Fruit fly (Drosophila melanogaster): ENCODE results near the gene cal1.

Gene cal1

DNA sequence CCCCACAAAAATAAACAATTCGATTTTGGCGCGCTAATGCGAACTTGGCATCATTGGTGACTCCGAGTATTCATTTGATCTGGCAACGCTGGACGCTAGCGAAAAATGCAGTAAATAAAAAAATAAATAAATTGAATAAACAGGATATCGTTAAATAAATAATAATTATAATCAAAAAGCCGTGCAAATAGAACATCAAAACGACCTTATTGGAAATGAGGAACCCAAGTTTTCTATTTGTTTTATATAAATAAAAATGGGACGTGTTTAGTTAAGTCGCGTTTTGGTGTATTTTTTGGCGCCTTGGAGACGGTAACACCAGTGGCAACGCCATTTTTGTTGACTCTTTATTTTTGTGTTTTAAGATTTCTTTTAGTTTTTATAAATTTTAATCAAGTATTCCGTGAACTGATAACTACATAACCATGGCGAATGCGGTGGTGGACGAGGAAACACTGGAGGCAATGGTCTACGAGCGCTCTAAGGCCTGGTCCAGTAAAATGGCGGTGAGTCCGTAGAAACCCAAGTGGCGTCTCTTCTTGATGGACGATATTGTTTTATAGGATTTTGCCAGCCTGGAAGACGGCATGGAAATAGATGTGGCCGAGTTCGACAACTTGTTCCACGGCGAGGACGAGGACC, at the start of gene cal1:
Gene cal1, plus strand, starts transcription at position 304 of the 642 bp plus-strand sequence.
- TF ChIP-seq CG34367 (tag; optimal IDR thresholded peaks at IDR 0.05) (no peak), CG14655 (GFP tag; optimal IDR thresholded peaks at IDR 0.05) (no peak), EcR (GFP tag; optimal IDR thresholded peaks at IDR 0.05) (no peak), CG17806 (tag; optimal IDR thresholded peaks at IDR 0.05) (no peak), CG12605 (GFP tag; IDR thresholded peaks at IDR 0.05) (no peak), Ets98B (GFP tag; IDR thresholded peaks at IDR 0.05) (no peak), CG10348 (GFP tag; IDR thresholded peaks at IDR 0.05) (no peak), CG8301 (tag; optimal IDR thresholded peaks at IDR 0.05) (no peak), fd96Ca (GFP tag; IDR thresholded peaks at IDR 0.05) (no peak), rn (GFP tag; IDR thresholded peaks at IDR 0.05) (no peak), Snoo (tag; optimal IDR thresholded peaks at IDR 0.05) (no peak), CG15710 (tag; optimal IDR thresholded peaks at IDR 0.05) (no peak), D1 (tag; optimal IDR thresholded peaks at IDR 0.05) (no peak), CG9948 (tag; optimal IDR thresholded peaks at IDR 0.05) (no peak), gl (tag; optimal IDR thresholded peaks at IDR 0.05) (no peak)

- TF ChIP-seq CG9948 (tag; optimal IDR thresholded peaks at IDR 0.05), result no peak
- TF ChIP-seq gl (tag; optimal IDR thresholded peaks at IDR 0.05), result no peak
- TF ChIP-seq CG15710 (tag; optimal IDR thresholded peaks at IDR 0.05), result no peak
- no peak for TF ChIP-seq fd96Ca (GFP tag; IDR thresholded peaks at IDR 0.05)
- TF ChIP-seq CG32121 (GFP tag; IDR thresholded peaks at IDR 0.05), result no peak
- no peak for TF ChIP-seq CG13204 (GFP tag; optimal IDR thresholded peaks at IDR 0.05)
- no peak for TF ChIP-seq Snoo (tag; optimal IDR thresholded peaks at IDR 0.05)
- no peak for TF ChIP-seq Ets98B (GFP tag; IDR thresholded peaks at IDR 0.05)
- TF ChIP-seq CG10348 (GFP tag; IDR thresholded peaks at IDR 0.05), result no peak
- no peak for TF ChIP-seq CG17806 (tag; optimal IDR thresholded peaks at IDR 0.05)
- no peak for TF ChIP-seq CG8301 (tag; optimal IDR thresholded peaks at IDR 0.05)
These were observed 47.9 kb upstream of the cal1 start, which contains the start of the genes CG18213 and Trm7-32 for dm6 chr3R:17039993-17040807. CG18213 (minus strand) TSS chr3R:17040203. Trm7-32 (plus strand) TSS chr3R:17040682.

DNA sequence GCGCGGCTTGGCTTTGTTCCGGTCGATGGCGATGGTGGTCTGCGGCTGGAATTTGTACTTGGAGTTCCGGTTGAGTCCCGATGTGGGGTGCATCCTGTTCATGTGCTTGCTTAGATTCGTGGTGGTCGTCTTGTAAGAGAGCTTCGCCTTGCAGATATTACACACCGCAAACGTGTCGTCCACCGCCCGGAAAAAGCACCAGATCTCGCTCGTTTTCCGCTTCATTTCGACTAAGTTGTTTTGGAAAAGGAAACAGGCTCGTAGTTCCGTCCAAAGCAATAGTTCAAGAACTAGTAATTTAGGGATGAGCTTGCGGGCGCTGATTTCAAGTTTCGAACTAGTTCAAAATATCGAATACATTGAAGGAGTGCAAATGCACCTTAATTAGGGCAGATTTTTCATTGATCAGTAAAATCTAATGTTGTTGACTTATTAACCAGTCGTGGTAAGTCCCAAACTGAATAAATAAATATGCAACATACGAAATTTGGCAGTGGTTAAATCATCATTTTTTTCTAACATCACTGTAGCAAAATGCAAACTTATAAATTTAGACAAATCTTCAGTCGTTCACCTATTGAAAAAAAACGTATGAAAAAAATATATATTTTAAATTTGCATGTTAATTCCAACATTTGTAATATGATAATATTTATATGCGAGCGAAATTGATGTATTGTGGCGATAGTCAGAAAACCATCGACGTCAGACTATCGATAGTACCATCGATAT, 45.1 kb upstream of the cal1 start, which contains the start of the genes bdwf and Patr-1:
Gene bdwf, minus strand, starts transcription at position 299 of the 732 bp plus-strand sequence.
Gene Patr-1, plus strand, starts transcription at position 727 of the 732 bp plus-strand sequence.
- TF ChIP-seq CG13204 (GFP tag; optimal IDR thresholded peaks at IDR 0.05) (no peak), CG8301 (tag; optimal IDR thresholded peaks at IDR 0.05) (no peak), CG15710 (tag; optimal IDR thresholded peaks at IDR 0.05) (no peak), CG8159 (tag; optimal IDR thresholded peaks at IDR 0.05) (no peak), CG32121 (GFP tag; IDR thresholded peaks at IDR 0.05) (no peak), EcR (GFP tag; optimal IDR thresholded peaks at IDR 0.05) (no peak)

DNA sequence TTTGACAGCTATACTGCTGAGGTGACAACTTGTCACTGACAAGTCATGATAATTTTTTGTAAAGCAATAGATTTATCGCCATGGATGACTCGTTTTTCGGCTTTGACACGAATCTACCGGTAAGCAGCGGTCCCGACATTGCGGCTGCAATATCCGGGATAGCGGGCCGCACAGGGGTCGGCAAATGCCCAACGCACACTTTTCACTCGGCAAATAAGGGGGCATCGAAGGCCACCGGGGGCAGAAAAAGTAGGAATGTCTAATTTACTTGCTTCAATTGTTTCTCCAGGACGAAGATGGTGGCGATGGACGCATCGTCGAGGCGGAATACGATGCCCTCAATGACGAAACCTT, 44.5 kb upstream of the cal1 start:
- TF ChIP-seq Ets98B (GFP tag; IDR thresholded peaks at IDR 0.05), result no peak
- TF ChIP-seq gl (tag; optimal IDR thresholded peaks at IDR 0.05), result no peak
- no peak for TF ChIP-seq CG12605 (GFP tag; IDR thresholded peaks at IDR 0.05)
- no peak for TF ChIP-seq D1 (tag; optimal IDR thresholded peaks at IDR 0.05)
- no peak for TF ChIP-seq CG8301 (tag; optimal IDR thresholded peaks at IDR 0.05)
- TF ChIP-seq CG9948 (tag; optimal IDR thresholded peaks at IDR 0.05), result no peak
- no peak for TF ChIP-seq CG15710 (tag; optimal IDR thresholded peaks at IDR 0.05)
- TF ChIP-seq fd96Ca (GFP tag; IDR thresholded peaks at IDR 0.05), result no peak
- TF ChIP-seq CG13204 (GFP tag; optimal IDR thresholded peaks at IDR 0.05), result no peak
- TF ChIP-seq EcR (GFP tag; optimal IDR thresholded peaks at IDR 0.05), result no peak
- TF ChIP-seq CG8159 (tag; optimal IDR thresholded peaks at IDR 0.05), result no peak
- TF ChIP-seq CG32121 (GFP tag; IDR thresholded peaks at IDR 0.05), result no peak
- TF ChIP-seq Snoo (tag; optimal IDR thresholded peaks at IDR 0.05), result no peak
- no peak for TF ChIP-seq CG14655 (GFP tag; optimal IDR thresholded peaks at IDR 0.05)
- no peak for TF ChIP-seq Pif1B (GFP tag; optimal IDR thresholded peaks at IDR 0.05)
- no peak for TF ChIP-seq CG10348 (GFP tag; IDR thresholded peaks at IDR 0.05)

DNA sequence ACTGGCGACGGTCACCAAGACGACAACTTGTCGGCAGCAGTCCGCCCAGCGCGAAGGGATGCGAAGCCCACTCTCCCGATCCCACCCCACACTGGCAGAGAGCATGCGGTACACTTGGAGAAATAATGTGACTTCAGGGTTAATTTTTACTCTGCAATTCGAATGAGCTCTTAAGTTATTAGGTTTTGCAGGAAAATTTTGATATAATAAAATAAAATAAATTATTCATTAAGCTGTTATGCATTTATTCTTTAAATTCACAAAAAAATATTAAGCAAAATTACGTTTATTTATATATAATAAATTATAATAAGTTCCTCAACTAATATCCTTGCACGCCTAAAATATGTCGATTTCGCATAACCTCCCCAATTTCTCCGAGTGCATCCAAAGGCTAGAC, 39.2 kb upstream of the cal1 start:
- no peak for TF ChIP-seq Pif1A (GFP tag; optimal IDR thresholded peaks at IDR 0.05)
- TF ChIP-seq D1 (tag; optimal IDR thresholded peaks at IDR 0.05), result no peak
- peak; percentile 9 for TF ChIP-seq CG8159 (tag; optimal IDR thresholded peaks at IDR 0.05)
- TF ChIP-seq CG32121 (GFP tag; IDR thresholded peaks at IDR 0.05), result no peak
- no peak for TF ChIP-seq CG4496 (GFP tag; IDR thresholded peaks at IDR 0.05)
- no peak for TF ChIP-seq CG13204 (GFP tag; optimal IDR thresholded peaks at IDR 0.05)
- peak; percentile 23 for TF ChIP-seq CG34367 (tag; optimal IDR thresholded peaks at IDR 0.05)
- TF ChIP-seq CG9948 (tag; optimal IDR thresholded peaks at IDR 0.05), result peak; percentile 46
- no peak for TF ChIP-seq Ets98B (GFP tag; IDR thresholded peaks at IDR 0.05)
- TF ChIP-seq CG15710 (tag; optimal IDR thresholded peaks at IDR 0.05), result peak; percentile 48
- no peak for TF ChIP-seq EcR (GFP tag; optimal IDR thresholded peaks at IDR 0.05)
- TF ChIP-seq CG8301 (tag; optimal IDR thresholded peaks at IDR 0.05), result no peak
- peak; percentile 33 for TF ChIP-seq CG17806 (tag; optimal IDR thresholded peaks at IDR 0.05)
- TF ChIP-seq Pif1B (GFP tag; optimal IDR thresholded peaks at IDR 0.05), result no peak
- TF ChIP-seq CG14655 (GFP tag; optimal IDR thresholded peaks at IDR 0.05), result no peak
- TF ChIP-seq Snoo (tag; optimal IDR thresholded peaks at IDR 0.05), result no peak
- TF ChIP-seq fd96Ca (GFP tag; IDR thresholded peaks at IDR 0.05), result no peak
- TF ChIP-seq CG10348 (GFP tag; IDR thresholded peaks at IDR 0.05), result no peak
- no peak for TF ChIP-seq gl (tag; optimal IDR thresholded peaks at IDR 0.05)
